Worm (Caenorhabditis elegans) whole organism, L1 larva: ENCODE data around the gene nhr-121.

Source experiments
- C04F5.9 ChIP-seq: sonication (generic microtip); optimal IDR thresholded peaks from 2 replicates; lab custom pipeline; 2016; ENCODE audit warnings: missing genetic modification characterization, missing compliant biosample characterization
- C16A3.4 ChIP-seq: fragments of 150-350 bp; optimal IDR thresholded peaks from 2 replicates; lab custom pipeline; 2014; ENCODE audit warnings: missing biosample characterization, missing genetic modification characterization
- F16B12.6 ChIP-seq: fragments of 150-350 bp; optimal IDR thresholded peaks from 2 replicates; lab custom pipeline; 2014; ENCODE audit warnings: missing biosample characterization, missing genetic modification characterization
- aly-2 ChIP-seq: fragments of 150-350 bp; optimal IDR thresholded peaks from 2 replicates; lab custom pipeline; 2014; ENCODE audit warnings: missing biosample characterization, missing genetic modification characterization
- ama-1 ChIP-seq: fragments of 150-350 bp; optimal IDR thresholded peaks from 2 replicates; lab custom pipeline; 2014
- blmp-1 ChIP-seq: fragments of 150-350 bp; optimal IDR thresholded peaks from 2 replicates; lab custom pipeline; 2014; ENCODE audit warnings: missing biosample characterization, missing genetic modification characterization
- ceh-63 ChIP-seq: fragments of 200-800 bp; sonication (Bioruptor generic); optimal IDR thresholded peaks from 2 replicates; lab custom pipeline; 2018; ENCODE audit warnings: mild to moderate bottlenecking, missing genetic modification characterization, missing compliant biosample characterization
- ceh-8 ChIP-seq: fragments of 200-800 bp; sonication (Bioruptor generic); optimal IDR thresholded peaks from 2 replicates; lab custom pipeline; 2018; ENCODE audit warnings: mild to moderate bottlenecking, missing genetic modification characterization, moderate library complexity, missing compliant biosample characterization
- ceh-88 ChIP-seq: fragments of 200-800 bp; sonication (Bioruptor generic); IDR thresholded peaks from 2 replicates; pipeline ENCODE4 v1.3.6; 2022; ENCODE audit warnings: missing genetic modification characterization, missing compliant biosample characterization
- ceh-90 ChIP-seq: sonication (generic microtip); optimal IDR thresholded peaks from 2 replicates; lab custom pipeline; 2016; ENCODE audit warnings: missing genetic modification characterization, missing compliant biosample characterization
- dpl-1 ChIP-seq, 3 experiments: fragments of 150-350 bp in 2 of 3; sonication (generic microtip) in 1 of 3; optimal IDR thresholded peaks; 2 replicates each; lab custom pipeline; 2014 to 2017; ENCODE audit warnings: missing biosample characterization in 3 of 3, missing genetic modification characterization in 3 of 3, missing genetic modification reagents in 3 of 3
- efl-3 ChIP-seq: fragments of 200-800 bp; sonication (Bioruptor generic); optimal IDR thresholded peaks from 2 replicates; lab custom pipeline; 2018; ENCODE audit warnings: mild to moderate bottlenecking, missing genetic modification characterization, missing compliant biosample characterization
- egl-13 ChIP-seq: sonication (generic microtip); optimal IDR thresholded peaks from 2 replicates; lab custom pipeline; 2016; ENCODE audit warnings: missing genotype, missing genetic modification reagents, missing genetic modification characterization, missing compliant biosample characterization
- elt-2 ChIP-seq: sonication (generic microtip); optimal IDR thresholded peaks from 2 replicates; lab custom pipeline; 2016; ENCODE audit warnings: missing genetic modification characterization, mild to moderate bottlenecking, inconsistent platforms, missing compliant biosample characterization, missing genetic modification reagents
- ets-5 ChIP-seq: fragments of 200-800 bp; sonication (Bioruptor generic); IDR thresholded peaks from 2 replicates; pipeline ENCODE4 v1.3.6; 2022; ENCODE audit warnings: missing genetic modification characterization, missing compliant biosample characterization
- fkh-4 ChIP-seq: sonication (generic microtip); optimal IDR thresholded peaks from 2 replicates; lab custom pipeline; 2016; ENCODE audit warnings: missing compliant biosample characterization, missing genetic modification characterization, borderline replicate concordance
- grh-1 ChIP-seq: fragments of 200-800 bp; sonication (Bioruptor generic); IDR thresholded peaks from 2 replicates; pipeline ENCODE4 v1.3.6; 2022; ENCODE audit warnings: missing genetic modification reagents, missing genetic modification characterization, missing compliant biosample characterization
- hpl-2 ChIP-seq: fragments of 150-350 bp; optimal IDR thresholded peaks from 2 replicates; lab custom pipeline; 2014; ENCODE audit warnings: missing biosample characterization, missing genetic modification reagents, missing genetic modification characterization
- irx-1 ChIP-seq: sonication (generic microtip); optimal IDR thresholded peaks from 2 replicates; lab custom pipeline; 2016; ENCODE audit warnings: missing genetic modification characterization, missing compliant biosample characterization
- isw-1 ChIP-seq: fragments of 200-800 bp; sonication (Bioruptor generic); IDR thresholded peaks from 2 replicates; pipeline ENCODE4 v1.3.6; 2022; ENCODE audit warnings: missing genetic modification characterization, missing compliant biosample characterization
- jun-1 ChIP-seq: fragments of 150-350 bp; optimal IDR thresholded peaks from 2 replicates; lab custom pipeline; 2014; ENCODE audit warnings: missing biosample characterization, missing genetic modification reagents, missing genetic modification characterization
- lin-13 ChIP-seq: fragments of 150-350 bp; optimal IDR thresholded peaks from 2 replicates; lab custom pipeline; 2014; ENCODE audit warnings: missing biosample characterization, missing genetic modification reagents, missing genetic modification characterization
- lin-14 ChIP-seq: fragments of 200-800 bp; sonication (Bioruptor generic); optimal IDR thresholded peaks from 2 replicates; lab custom pipeline; 2018; ENCODE audit warnings: mild to moderate bottlenecking, missing genetic modification characterization, moderate library complexity, missing compliant biosample characterization
- lin-15B ChIP-seq: fragments of 150-350 bp; sonication (generic microtip); optimal IDR thresholded peaks from 3 replicates; lab custom pipeline; 2014; ENCODE audit warnings: missing biosample characterization, missing genetic modification characterization
- lin-35 ChIP-seq, 2 experiments: fragments of 150-350 bp; optimal IDR thresholded peaks; 2 replicates each; lab custom pipeline; 2014; ENCODE audit warnings: missing biosample characterization in 2 of 2, missing genetic modification characterization in 2 of 2, missing genetic modification reagents in 2 of 2
- lir-3 ChIP-seq: sonication (generic microtip); optimal IDR thresholded peaks from 2 replicates; lab custom pipeline; 2016; ENCODE audit warnings: mild to moderate bottlenecking, missing genetic modification characterization, moderate library complexity, missing compliant biosample characterization; ENCODE audit not compliant: poor library complexity
- lsy-2 ChIP-seq, 2 experiments: fragments of 150-350 bp; optimal IDR thresholded peaks; 2 replicates each; lab custom pipeline; 2014; ENCODE audit warnings: missing biosample characterization in 2 of 2, missing genetic modification characterization in 2 of 2
- mab-9 ChIP-seq: fragments of 200-800 bp; sonication (Bioruptor generic); IDR thresholded peaks from 2 replicates; pipeline ENCODE4 v1.3.6; 2022; ENCODE audit warnings: missing genetic modification reagents, missing genetic modification characterization, missing compliant biosample characterization
- mdl-1 ChIP-seq, 2 experiments: fragments of 150-350 bp; optimal IDR thresholded peaks; 2 replicates each; lab custom pipeline; 2014 to 2017; ENCODE audit warnings: missing biosample characterization in 2 of 2, missing genetic modification characterization in 2 of 2, inconsistent platforms in 1 of 2
- nhr-11 ChIP-seq: fragments of 150-350 bp; optimal IDR thresholded peaks from 2 replicates; lab custom pipeline; 2014; ENCODE audit warnings: missing biosample characterization, missing genetic modification characterization
- nhr-19 ChIP-seq: fragments of 200-800 bp; sonication (Bioruptor generic); conservative IDR thresholded peaks from 2 replicates; pipeline ENCODE4 v1.3.6; 2022; ENCODE audit warnings: missing genetic modification characterization, missing compliant biosample characterization
- nhr-20 ChIP-seq: sonication (generic microtip); optimal IDR thresholded peaks from 2 replicates; lab custom pipeline; 2016; ENCODE audit warnings: mild to moderate bottlenecking, missing genetic modification characterization, missing compliant biosample characterization
- nhr-71 ChIP-seq: sonication (generic microtip); optimal IDR thresholded peaks from 2 replicates; lab custom pipeline; 2016; ENCODE audit warnings: mild to moderate bottlenecking, missing genetic modification characterization, moderate library complexity, missing compliant biosample characterization
- nhr-76 ChIP-seq: sonication (generic microtip); optimal IDR thresholded peaks from 2 replicates; lab custom pipeline; 2017; ENCODE audit warnings: missing biosample characterization, missing genetic modification characterization
- nhr-77 ChIP-seq: fragments of 150-350 bp; optimal IDR thresholded peaks from 2 replicates; lab custom pipeline; 2014; ENCODE audit warnings: missing biosample characterization, missing genetic modification characterization
- pag-3 ChIP-seq: sonication (generic microtip); optimal IDR thresholded peaks from 2 replicates; lab custom pipeline; 2017; ENCODE audit warnings: missing genetic modification characterization, mild to moderate bottlenecking, missing compliant biosample characterization, antibody characterized with exemption, borderline replicate concordance; ENCODE audit not compliant: insufficient read depth
- pqm-1 ChIP-seq: sonication (generic microtip); optimal IDR thresholded peaks from 3 replicates; lab custom pipeline; 2017; ENCODE audit warnings: missing biosample characterization, missing genetic modification characterization
- rnt-1 ChIP-seq: sonication (generic microtip); optimal IDR thresholded peaks from 2 replicates; lab custom pipeline; 2016; ENCODE audit warnings: mild to moderate bottlenecking, missing genetic modification characterization, moderate library complexity, missing compliant biosample characterization
- sptf-1 ChIP-seq: fragments of 150-350 bp; optimal IDR thresholded peaks from 2 replicates; lab custom pipeline; 2014; ENCODE audit warnings: missing biosample characterization, missing genetic modification characterization
- sup-37 ChIP-seq: fragments of 200-800 bp; sonication (Bioruptor generic); optimal IDR thresholded peaks from 2 replicates; lab custom pipeline; 2018; ENCODE audit warnings: mild to moderate bottlenecking, missing genetic modification characterization, missing compliant biosample characterization
- swsn-7 ChIP-seq: sonication (generic microtip); optimal IDR thresholded peaks from 2 replicates; lab custom pipeline; 2016; ENCODE audit warnings: missing genetic modification characterization, missing compliant biosample characterization
- tbx-2 ChIP-seq: sonication (generic microtip); optimal IDR thresholded peaks from 2 replicates; lab custom pipeline; 2016; ENCODE audit warnings: missing genetic modification characterization, missing compliant biosample characterization
- unc-30 ChIP-seq: sonication (generic microtip); optimal IDR thresholded peaks from 2 replicates; lab custom pipeline; 2017; ENCODE audit warnings: missing biosample characterization, missing genetic modification characterization
- unc-62 ChIP-seq: fragments of 150-350 bp; optimal IDR thresholded peaks from 2 replicates; lab custom pipeline; 2014; ENCODE audit warnings: missing biosample characterization, missing genetic modification reagents, missing genetic modification characterization
- unc-98 ChIP-seq: fragments of 200-800 bp; sonication (Bioruptor generic); IDR thresholded peaks from 2 replicates; pipeline ENCODE4 v1.3.6; 2022; ENCODE audit warnings: missing genetic modification characterization, missing compliant biosample characterization
- vab-15 ChIP-seq: sonication (generic microtip); optimal IDR thresholded peaks from 2 replicates; lab custom pipeline; 2017; ENCODE audit warnings: missing genotype, mild to moderate bottlenecking, missing genetic modification characterization, missing compliant biosample characterization
- xbp-1 ChIP-seq: sonication (generic microtip); optimal IDR thresholded peaks from 2 replicates; lab custom pipeline; 2016; ENCODE audit warnings: missing genetic modification characterization, missing compliant biosample characterization
- zag-1 ChIP-seq: fragments of 150-350 bp; optimal IDR thresholded peaks from 2 replicates; lab custom pipeline; 2014; ENCODE audit warnings: missing biosample characterization, missing genetic modification characterization
- zip-4 ChIP-seq: fragments of 200-800 bp; sonication (Bioruptor generic); optimal IDR thresholded peaks from 2 replicates; lab custom pipeline; 2018; ENCODE audit warnings: mild to moderate bottlenecking, missing genetic modification characterization, moderate library complexity, missing compliant biosample characterization
- ztf-11 ChIP-seq, 2 experiments: sonication (generic microtip); optimal IDR thresholded peaks; 2 replicates each; lab custom pipeline; 2016 to 2017; ENCODE audit warnings: missing genetic modification characterization in 2 of 2, missing biosample characterization in 1 of 2, missing compliant biosample characterization in 1 of 2
- ztf-4 ChIP-seq: fragments of 150-350 bp; optimal IDR thresholded peaks from 2 replicates; lab custom pipeline; 2014; ENCODE audit warnings: missing biosample characterization, missing genetic modification characterization

The nhr-121 gene

ce11 chrIII:2401126-2402123 lies 53.2 kb downstream of the nhr-121 start, which contains the start of the genes cic-1 and strm-1:
Gene cic-1 (minus strand): TSS chrIII:2401221.
Gene strm-1 (plus strand): TSS chrIII:2402070.
- no peak for TF ChIP-seq sptf-1
- no peak for TF ChIP-seq C04F5.9 (tag; lab: Kevin White, UChicago)
- TF ChIP-seq mab-9, result peak; percentile 70
- TF ChIP-seq dpl-1 (GFP tag; optimal IDR thresholded peaks at IDR 0.05; lab: Kevin White, UChicago), result peak; percentile 92 to 96 (median 95)
- no peak for TF ChIP-seq ets-5
- no peak for TF ChIP-seq fkh-4
- TF ChIP-seq nhr-71 (tag; lab: Kevin White, UChicago), result no peak
- TF ChIP-seq unc-62 (GFP tag; lab: Kevin White, UChicago), result no peak
- TF ChIP-seq nhr-11 (tag; lab: Kevin White, UChicago), result peak; percentile 50
- TF ChIP-seq swsn-7 (tag; lab: Kevin White, UChicago), result peak; percentile 64
- TF ChIP-seq ztf-11 (tag; optimal IDR thresholded peaks at IDR 0.05; lab: Kevin White, UChicago), result no peak
- TF ChIP-seq lsy-2 (tag; optimal IDR thresholded peaks at IDR 0.05; lab: Kevin White, UChicago), result peak; percentile 80 to 84
- no peak for TF ChIP-seq ama-1 (lab: Kevin White, UChicago)
- TF ChIP-seq grh-1, result 0 out of 2 replicates have a peak, but pooled peaks have one; percentile 29
- TF ChIP-seq pqm-1 (tag; lab: Kevin White, UChicago), result no peak
- no peak for TF ChIP-seq lin-14 (GFP tag; lab: Kevin White, UChicago)
- TF ChIP-seq isw-1, result peak; percentile 55
- no peak for TF ChIP-seq lir-3 (tag; lab: Kevin White, UChicago)
- TF ChIP-seq blmp-1 (tag; lab: Kevin White, UChicago), result peak; percentile 99
- no peak for TF ChIP-seq lin-13
- no peak for TF ChIP-seq ceh-90 (tag; lab: Kevin White, UChicago)
- TF ChIP-seq unc-30 (tag; lab: Kevin White, UChicago), result no peak
- no peak for TF ChIP-seq nhr-20 (tag; lab: Kevin White, UChicago)
- TF ChIP-seq nhr-77, result no peak
- TF ChIP-seq jun-1 (tag; lab: Kevin White, UChicago), result peak; percentile 32
- no peak for TF ChIP-seq rnt-1 (tag; lab: Kevin White, UChicago)
- TF ChIP-seq sup-37 (GFP tag; lab: Kevin White, UChicago), result no peak
- TF ChIP-seq lin-15B (tag; lab: Kevin White, UChicago), result peak; percentile 44
- TF ChIP-seq ceh-63, result no peak
- no peak for TF ChIP-seq ceh-8 (GFP tag; lab: Kevin White, UChicago)
- no peak for TF ChIP-seq ceh-88
- TF ChIP-seq xbp-1 (tag; lab: Kevin White, UChicago), result peak; percentile 57
- TF ChIP-seq mdl-1 (tag; optimal IDR thresholded peaks at IDR 0.05; lab: Kevin White, UChicago), result no peak
- TF ChIP-seq aly-2 (tag; lab: Kevin White, UChicago), result peak; percentile 2
- no peak for TF ChIP-seq vab-15 (tag; lab: Kevin White, UChicago)
- TF ChIP-seq C16A3.4 (tag; lab: Kevin White, UChicago), result peak; percentile 60
- peak; percentile 65 for TF ChIP-seq nhr-19 (GFP tag; lab: Robert Waterston, UW)
- peak; percentile 66 for TF ChIP-seq tbx-2 (tag; lab: Kevin White, UChicago)
- TF ChIP-seq irx-1 (tag; lab: Kevin White, UChicago), result peak; percentile 38
- TF ChIP-seq efl-3 (GFP tag; lab: Kevin White, UChicago), result no peak
- TF ChIP-seq egl-13 (tag; lab: Kevin White, UChicago), result no peak
- TF ChIP-seq F16B12.6 (tag; lab: Kevin White, UChicago), result peak; percentile 69
- no peak for TF ChIP-seq nhr-76
- no peak for TF ChIP-seq hpl-2 (GFP tag; lab: Kevin White, UChicago)
- TF ChIP-seq elt-2 (tag; lab: Kevin White, UChicago), result no peak
- no peak for TF ChIP-seq ztf-4 (tag; lab: Kevin White, UChicago)
- TF ChIP-seq zag-1 (tag; lab: Kevin White, UChicago), result no peak
- TF ChIP-seq zip-4 (GFP tag; lab: Kevin White, UChicago), result no peak
- TF ChIP-seq unc-98, result no peak
- TF ChIP-seq pag-3 (tag; lab: Kevin White, UChicago), result no peak
- TF ChIP-seq lin-35 (GFP tag; optimal IDR thresholded peaks at IDR 0.05; lab: Kevin White, UChicago), result peak; percentile 95 to 96
